Worm (Caenorhabditis elegans): ENCODE measurements around the gene R05H11.2.

- no peak for TF ChIP-seq ztf-11 (tag; optimal IDR thresholded peaks at IDR 0.05)
- no peak for TF ChIP-seq ama-1 (optimal IDR thresholded peaks at IDR 0.05)
- TF ChIP-seq hlh-11 (tag; optimal IDR thresholded peaks at IDR 0.05): no peak
Observed at ce11 chrIII:6837320-6837719, 39.2 kb downstream of the R05H11.2 start.

Measured in whole organism, L4 larva.